Worm (Caenorhabditis elegans) whole organism, L2 larva: ENCODE data around the gene K10H10.9.
A peak's percentile ranks its signal among the peaks of the same experiment; 100 is the strongest.

Source experiments
- C34F6.9 ChIP-seq: fragments of 150-350 bp; optimal IDR thresholded peaks from 2 replicates; lab custom pipeline; 2014; ENCODE audit warnings: missing biosample characterization, missing genetic modification characterization
- F13H6.1 ChIP-seq: sonication (generic microtip); optimal IDR thresholded peaks from 2 replicates; lab custom pipeline; 2016; ENCODE audit warnings: missing genetic modification characterization, missing compliant biosample characterization
- R02D3.7 ChIP-seq: fragments of 150-350 bp; optimal IDR thresholded peaks from 2 replicates; lab custom pipeline; 2014; ENCODE audit warnings: missing biosample characterization, missing genetic modification characterization
- Y55F3AM.14 ChIP-seq: fragments of 200-800 bp; sonication (Bioruptor generic); optimal IDR thresholded peaks from 2 replicates; lab custom pipeline; 2018; ENCODE audit warnings: mild to moderate bottlenecking, missing genetic modification characterization, missing compliant biosample characterization
- alr-1 ChIP-seq: fragments of 150-350 bp; optimal IDR thresholded peaks from 2 replicates; lab custom pipeline; 2014; ENCODE audit warnings: missing biosample characterization, missing genetic modification characterization
- aly-2 ChIP-seq: fragments of 150-350 bp; optimal IDR thresholded peaks from 2 replicates; lab custom pipeline; 2014; ENCODE audit warnings: missing biosample characterization, missing genetic modification characterization
- ama-1 ChIP-seq: fragments of 150-350 bp; optimal IDR thresholded peaks from 2 replicates; lab custom pipeline; 2018; ENCODE audit warnings: inconsistent platforms
- blmp-1 ChIP-seq: sonication (generic microtip); optimal IDR thresholded peaks from 2 replicates; lab custom pipeline; 2017; ENCODE audit warnings: missing genetic modification characterization, mild to moderate bottlenecking, missing compliant biosample characterization, antibody characterized with exemption, moderate library complexity; ENCODE audit not compliant: insufficient read depth
- ceh-16 ChIP-seq: fragments of 150-350 bp; optimal IDR thresholded peaks from 2 replicates; lab custom pipeline; 2014; ENCODE audit warnings: missing biosample characterization, missing genetic modification characterization
- ceh-82 ChIP-seq: fragments of 150-350 bp; optimal IDR thresholded peaks from 2 replicates; lab custom pipeline; 2014; ENCODE audit warnings: missing biosample characterization, missing genetic modification characterization
- crh-2 ChIP-seq: sonication (generic microtip); optimal IDR thresholded peaks from 2 replicates; lab custom pipeline; 2017; ENCODE audit warnings: missing biosample characterization, missing genetic modification characterization
- dmd-4 ChIP-seq: sonication (generic microtip); optimal IDR thresholded peaks from 2 replicates; lab custom pipeline; 2017; ENCODE audit warnings: missing biosample characterization, missing genetic modification characterization
- egl-27 ChIP-seq: sonication (generic microtip); optimal IDR thresholded peaks from 3 replicates; lab custom pipeline; 2017; ENCODE audit warnings: missing biosample characterization, missing genetic modification reagents, missing genetic modification characterization
- elt-1 ChIP-seq: fragments of 150-350 bp; optimal IDR thresholded peaks from 2 replicates; lab custom pipeline; 2014; ENCODE audit warnings: missing biosample characterization, missing genetic modification characterization
- elt-3 ChIP-seq: sonication (generic microtip); optimal IDR thresholded peaks from 2 replicates; lab custom pipeline; 2017; ENCODE audit warnings: missing biosample characterization, missing genetic modification characterization
- fos-1 ChIP-seq: fragments of 150-350 bp; optimal IDR thresholded peaks from 2 replicates; lab custom pipeline; 2014; ENCODE audit warnings: missing biosample characterization, missing genetic modification characterization
- gmeb-1 ChIP-seq: fragments of 150-350 bp; optimal IDR thresholded peaks from 2 replicates; lab custom pipeline; 2014; ENCODE audit warnings: missing biosample characterization, missing genetic modification characterization
- lin-13 ChIP-seq: fragments of 150-350 bp; optimal IDR thresholded peaks from 2 replicates; lab custom pipeline; 2014; ENCODE audit warnings: missing biosample characterization, missing genetic modification reagents, missing genetic modification characterization
- lsy-2 ChIP-seq, 2 experiments: fragments of 150-350 bp in 1 of 2; sonication (generic microtip) in 1 of 2; optimal IDR thresholded peaks; 2 replicates each; lab custom pipeline; 2014 to 2017; ENCODE audit warnings: missing biosample characterization in 2 of 2, missing genetic modification characterization in 2 of 2
- mab-5 ChIP-seq: fragments of 150-350 bp; optimal IDR thresholded peaks from 2 replicates; lab custom pipeline; 2014; ENCODE audit warnings: missing biosample characterization, missing genetic modification characterization
- mbf-1 ChIP-seq: sonication (generic microtip); optimal IDR thresholded peaks from 2 replicates; lab custom pipeline; 2017; ENCODE audit warnings: missing biosample characterization, missing genetic modification characterization
- nhr-12 ChIP-seq: fragments of 150-350 bp; optimal IDR thresholded peaks from 2 replicates; lab custom pipeline; 2014; ENCODE audit warnings: missing biosample characterization, missing genetic modification characterization
- nhr-21 ChIP-seq: fragments of 150-350 bp; optimal IDR thresholded peaks from 2 replicates; lab custom pipeline; 2014; ENCODE audit warnings: missing biosample characterization, missing genetic modification characterization
- nhr-237 ChIP-seq: fragments of 150-350 bp; optimal IDR thresholded peaks from 2 replicates; lab custom pipeline; 2014; ENCODE audit warnings: missing biosample characterization, missing genetic modification characterization
- nhr-25 ChIP-seq: fragments of 150-350 bp; sonication (generic microtip); optimal IDR thresholded peaks from 3 replicates; lab custom pipeline; 2014; ENCODE audit warnings: missing biosample characterization, missing genetic modification characterization
- nhr-6 ChIP-seq: fragments of 150-350 bp; optimal IDR thresholded peaks from 2 replicates; lab custom pipeline; 2014; ENCODE audit warnings: missing biosample characterization, missing genetic modification characterization
- sem-4 ChIP-seq: fragments of 150-350 bp; optimal IDR thresholded peaks from 2 replicates; lab custom pipeline; 2014; ENCODE audit warnings: missing biosample characterization, missing genetic modification reagents, missing genetic modification characterization
- skn-1 ChIP-seq: sonication (generic microtip); optimal IDR thresholded peaks from 2 replicates; lab custom pipeline; 2017; ENCODE audit warnings: missing biosample characterization, missing genetic modification characterization
- sma-3 ChIP-seq: sonication (generic microtip); optimal IDR thresholded peaks from 2 replicates; lab custom pipeline; 2016; ENCODE audit warnings: missing genetic modification reagents, missing genetic modification characterization, missing compliant biosample characterization
- sma-9 ChIP-seq, 2 experiments: fragments of 150-350 bp in 1 of 2; sonication (generic microtip) in 1 of 2; optimal IDR thresholded peaks; 2 replicates each; lab custom pipeline; 2014 to 2016; ENCODE audit warnings: missing genetic modification characterization in 2 of 2, mild to moderate bottlenecking in 1 of 2, missing biosample characterization in 1 of 2, missing compliant biosample characterization in 1 of 2, missing genetic modification reagents in 1 of 2, moderate library complexity in 1 of 2
- snpc-4 ChIP-seq: fragments of 150-350 bp; optimal IDR thresholded peaks from 2 replicates; lab custom pipeline; 2014; ENCODE audit warnings: missing biosample characterization, missing genetic modification characterization
- unc-39 ChIP-seq: fragments of 150-350 bp; optimal IDR thresholded peaks from 2 replicates; lab custom pipeline; 2014; ENCODE audit warnings: missing biosample characterization, missing genetic modification characterization
- unc-55 ChIP-seq: fragments of 150-350 bp; sonication (generic microtip); optimal IDR thresholded peaks from 3 replicates; lab custom pipeline; 2014; ENCODE audit warnings: missing biosample characterization, missing genetic modification reagents, missing genetic modification characterization
- unc-62 ChIP-seq: fragments of 150-350 bp; optimal IDR thresholded peaks from 2 replicates; lab custom pipeline; 2014; ENCODE audit warnings: missing biosample characterization, missing genetic modification reagents, missing genetic modification characterization
- zag-1 ChIP-seq: fragments of 150-350 bp; optimal IDR thresholded peaks from 2 replicates; lab custom pipeline; 2014; ENCODE audit warnings: missing biosample characterization, missing genetic modification characterization
- ztf-11 ChIP-seq: sonication (generic microtip); optimal IDR thresholded peaks from 2 replicates; lab custom pipeline; 2017; ENCODE audit warnings: missing biosample characterization, missing genetic modification characterization

The K10H10.9 gene

DNA sequence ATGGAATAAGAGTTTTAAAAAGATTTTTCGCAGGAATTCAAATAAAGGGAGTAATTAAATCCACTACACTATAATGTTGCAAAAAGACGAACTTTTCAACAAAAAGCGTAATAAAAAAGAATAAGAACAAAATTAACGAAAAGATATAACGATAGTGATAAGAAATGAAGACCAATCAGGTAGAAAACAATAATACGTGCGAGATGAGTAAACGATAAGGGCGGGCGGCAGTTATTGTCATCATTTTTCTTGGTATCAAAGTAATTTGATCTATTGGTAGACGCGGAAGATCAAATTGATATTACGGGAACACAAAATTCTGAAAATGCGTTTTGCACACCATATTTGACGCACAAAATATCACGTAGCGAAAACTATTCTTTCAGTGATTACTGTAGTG lies 20.5 kb downstream of the K10H10.9 start:
- TF ChIP-seq unc-62 (GFP tag; lab: Kevin White, UChicago), result no peak
- TF ChIP-seq zag-1 (tag; lab: Kevin White, UChicago), result no peak
- no peak for TF ChIP-seq nhr-6 (tag; lab: Kevin White, UChicago)
- TF ChIP-seq fos-1 (tag; lab: Kevin White, UChicago), result peak; percentile 55
- no peak for TF ChIP-seq elt-3 (tag; lab: Kevin White, UChicago)
- TF ChIP-seq egl-27 (tag; lab: Kevin White, UChicago), result no peak
- TF ChIP-seq lsy-2 (tag; optimal IDR thresholded peaks at IDR 0.05; lab: Kevin White, UChicago), result no peak
- TF ChIP-seq sma-9 (GFP tag; optimal IDR thresholded peaks at IDR 0.05; lab: Kevin White, UChicago), result peak; percentile 30
- no peak for TF ChIP-seq sma-9 (tag; optimal IDR thresholded peaks at IDR 0.05; lab: Kevin White, UChicago)
- TF ChIP-seq Y55F3AM.14 (GFP tag; lab: Kevin White, UChicago), result no peak
- no peak for TF ChIP-seq ama-1
- TF ChIP-seq blmp-1 (tag; lab: Kevin White, UChicago), result peak; percentile 12
- TF ChIP-seq alr-1, result no peak
- TF ChIP-seq lin-13, result no peak
- TF ChIP-seq elt-1 (tag; lab: Kevin White, UChicago), result no peak
- TF ChIP-seq skn-1 (tag; lab: Kevin White, UChicago), result peak; percentile 92
- TF ChIP-seq, all 48 proteins: peak for 4

DNA sequence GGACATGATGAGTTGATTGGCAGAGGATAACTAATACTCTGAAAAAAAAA lies 20.7 kb downstream of the K10H10.9 start, which contains the start of gene cysl-2:
TSS of gene cysl-2 (minus strand) at position 38 of the 50 bp plus-strand sequence.
- TF ChIP-seq sma-9 (GFP tag; optimal IDR thresholded peaks at IDR 0.05; lab: Kevin White, UChicago), result no peak
- no peak for TF ChIP-seq sma-9 (tag; optimal IDR thresholded peaks at IDR 0.05; lab: Kevin White, UChicago)
- TF ChIP-seq ama-1, result peak; percentile 61
- TF ChIP-seq, all 48 proteins: peak for 1

DNA sequence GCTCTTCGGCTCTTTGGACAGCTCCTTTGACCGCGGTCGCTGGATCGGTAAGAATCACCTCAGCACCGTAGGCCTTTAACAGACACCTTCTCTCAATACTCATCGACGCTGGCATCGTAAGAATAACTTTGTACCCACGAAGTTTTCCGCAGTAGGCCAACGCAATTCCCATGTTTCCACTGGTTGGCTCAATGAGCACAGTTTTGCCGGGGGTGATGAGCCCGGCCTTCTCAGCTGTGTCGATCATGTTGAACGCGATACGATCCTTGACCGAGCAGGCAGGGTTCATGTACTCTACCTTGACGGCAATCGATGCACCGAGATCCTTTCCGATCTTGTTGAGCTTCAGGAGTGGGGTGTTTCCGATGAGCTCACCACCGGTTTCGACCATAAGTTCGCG lies 20.9 kb downstream of the K10H10.9 start:
- TF ChIP-seq unc-55 (GFP tag; lab: Kevin White, UChicago) (no peak), ceh-82 (tag; lab: Kevin White, UChicago) (no peak), elt-1 (tag; lab: Kevin White, UChicago) (no peak), ama-1 (no peak), sma-3 (GFP tag; lab: Kevin White, UChicago) (no peak), aly-2 (tag; lab: Kevin White, UChicago) (no peak), egl-27 (tag; lab: Kevin White, UChicago) (no peak), crh-2 (tag; lab: Kevin White, UChicago) (no peak), lin-13 (no peak), nhr-12 (tag; lab: Kevin White, UChicago) (no peak), nhr-6 (tag; lab: Kevin White, UChicago) (no peak), mbf-1 (tag; lab: Kevin White, UChicago) (no peak), dmd-4 (tag; lab: Kevin White, UChicago) (no peak), unc-62 (GFP tag; lab: Kevin White, UChicago) (no peak), ztf-11 (tag; lab: Kevin White, UChicago) (no peak)

DNA sequence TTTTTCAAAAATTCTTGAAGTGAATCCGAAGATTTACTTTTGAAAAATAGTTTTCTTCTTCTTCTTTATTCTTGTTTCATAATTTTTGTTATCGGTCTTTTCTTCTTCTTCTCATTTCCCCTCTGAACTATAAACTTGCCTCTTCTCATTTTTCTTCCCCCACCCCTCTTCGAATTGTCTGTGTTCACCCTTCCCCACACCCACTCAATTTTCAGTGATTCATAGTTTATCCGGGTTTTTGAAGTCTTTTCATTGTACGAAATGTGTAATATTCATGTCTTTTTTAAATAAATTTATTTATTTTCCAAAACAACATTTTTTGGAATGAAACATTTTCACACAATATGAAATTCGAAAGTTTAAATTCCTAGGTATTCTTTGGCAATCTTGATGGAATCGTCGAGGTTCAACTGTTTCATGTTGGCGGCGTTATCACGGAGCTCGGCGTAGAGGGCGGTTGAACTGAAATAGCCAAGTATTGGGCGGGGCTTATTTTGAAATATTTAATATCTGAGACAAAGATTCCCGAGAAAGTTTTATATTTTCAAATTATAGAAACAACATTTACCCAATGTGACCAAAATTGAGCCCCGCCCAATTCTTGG lies 22.2 kb downstream of the K10H10.9 start:
- TF ChIP-seq ceh-82 (tag; lab: Kevin White, UChicago) (no peak), ama-1 (peak; percentile 59)

DNA sequence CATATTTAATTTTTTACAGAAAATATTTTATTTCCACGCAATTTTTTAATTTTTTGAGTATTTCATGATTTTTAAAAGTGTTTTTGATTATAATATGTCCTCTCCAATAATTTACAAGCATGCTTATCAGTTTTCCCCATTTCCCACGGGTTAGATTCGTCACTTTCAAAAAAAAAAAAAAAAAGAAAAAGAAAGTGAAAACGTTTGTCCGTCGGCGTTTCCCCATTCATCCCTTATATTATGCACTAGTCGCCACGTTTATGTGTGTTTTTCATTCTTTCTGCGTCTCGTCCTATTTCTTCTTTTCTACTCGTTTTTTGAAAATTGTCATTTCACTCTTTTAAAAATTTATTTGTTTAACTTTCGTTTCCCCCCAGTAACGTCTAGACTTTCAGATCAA lies 25.5 kb downstream of the K10H10.9 start, which contains the start of gene vnut-1:
TSS of gene vnut-1 (plus strand) at position 396 of the 400 bp plus-strand sequence.
- TF ChIP-seq blmp-1 (tag; lab: Kevin White, UChicago), result peak; percentile 94
- no peak for TF ChIP-seq R02D3.7
- peak; percentile 78 for TF ChIP-seq fos-1 (tag; lab: Kevin White, UChicago)
- peak in 1 of 2 experiments; percentile 51 for TF ChIP-seq lsy-2 (tag; optimal IDR thresholded peaks at IDR 0.05; lab: Kevin White, UChicago)
- TF ChIP-seq unc-62 (GFP tag; lab: Kevin White, UChicago), result no peak
- no peak for TF ChIP-seq nhr-237
- peak; percentile 33 for TF ChIP-seq F13H6.1 (tag; lab: Kevin White, UChicago)
- no peak for TF ChIP-seq ceh-16
- peak; percentile 92 for TF ChIP-seq crh-2 (tag; lab: Kevin White, UChicago)
- no peak for TF ChIP-seq unc-39 (tag; lab: Kevin White, UChicago)
- no peak for TF ChIP-seq sem-4
- TF ChIP-seq mab-5 (tag; lab: Kevin White, UChicago), result no peak
- TF ChIP-seq skn-1 (tag; lab: Kevin White, UChicago), result peak; percentile 14
- peak; percentile 57 for TF ChIP-seq sma-9 (GFP tag; optimal IDR thresholded peaks at IDR 0.05; lab: Kevin White, UChicago)
- TF ChIP-seq sma-9 (tag; optimal IDR thresholded peaks at IDR 0.05; lab: Kevin White, UChicago), result no peak
- no peak for TF ChIP-seq alr-1
- TF ChIP-seq lin-13, result peak; percentile 30
- no peak for TF ChIP-seq ztf-11 (tag; lab: Kevin White, UChicago)
- no peak for TF ChIP-seq ama-1
- no peak for TF ChIP-seq mbf-1 (tag; lab: Kevin White, UChicago)
- TF ChIP-seq nhr-21 (tag; lab: Kevin White, UChicago), result no peak
- no peak for TF ChIP-seq snpc-4
- TF ChIP-seq unc-55 (GFP tag; lab: Kevin White, UChicago), result peak; percentile 13
- peak; percentile 27 for TF ChIP-seq C34F6.9 (tag; lab: Kevin White, UChicago)
- TF ChIP-seq gmeb-1 (tag; lab: Kevin White, UChicago), result peak; percentile 27
- TF ChIP-seq nhr-25 (tag; lab: Kevin White, UChicago), result peak; percentile 17
